Worm (Caenorhabditis elegans) whole organism, young adult: ENCODE data around the gene hmg-4.

Experiments
- B0261.1 ChIP-seq: sonication (generic microtip); optimal IDR thresholded peaks from 2 replicates; lab custom pipeline; 2016; ENCODE audit warnings: mild to moderate bottlenecking, missing genetic modification characterization, moderate library complexity, missing compliant biosample characterization
- B0336.3 ChIP-seq: fragments of 200-800 bp; sonication (Bioruptor generic); IDR thresholded peaks from 2 replicates; pipeline ENCODE4 v1.3.6; 2022; ENCODE audit warnings: missing genetic modification characterization, missing compliant biosample characterization
- C06A6.2 ChIP-seq: fragments of 200-800 bp; sonication (Bioruptor generic); conservative IDR thresholded peaks from 2 replicates; pipeline ENCODE4 v1.3.6; 2022; ENCODE audit warnings: missing genetic modification characterization, missing compliant biosample characterization
- F10E7.11 ChIP-seq: sonication (generic microtip); optimal IDR thresholded peaks from 2 replicates; lab custom pipeline; 2017; ENCODE audit warnings: mild to moderate bottlenecking, missing genetic modification characterization, moderate library complexity, missing compliant biosample characterization
- F33H1.4 ChIP-seq: fragments of 200-800 bp; sonication (Bioruptor generic); IDR thresholded peaks from 2 replicates; pipeline ENCODE4 v1.3.6; 2022; ENCODE audit warnings: missing genetic modification reagents, missing genetic modification characterization, missing compliant biosample characterization
- F39B2.1 ChIP-seq: fragments of 200-800 bp; sonication (Bioruptor generic); IDR thresholded peaks from 2 replicates; pipeline ENCODE4 v1.3.6; 2022; ENCODE audit warnings: missing genetic modification reagents, missing genetic modification characterization, missing compliant biosample characterization
- F49E8.2 ChIP-seq: sonication (generic microtip); optimal IDR thresholded peaks from 3 replicates; lab custom pipeline; 2017; ENCODE audit warnings: missing genetic modification characterization, mild to moderate bottlenecking, missing compliant biosample characterization, antibody characterized with exemption, moderate library complexity; ENCODE audit not compliant: insufficient read depth
- K11D2.4 ChIP-seq: fragments of 200-800 bp; sonication (Bioruptor generic); IDR thresholded peaks from 2 replicates; pipeline ENCODE4 v1.3.6; 2022; ENCODE audit warnings: missing genetic modification reagents, missing genetic modification characterization, missing compliant biosample characterization
- K12H6.12 ChIP-seq: fragments of 200-800 bp; sonication (Bioruptor generic); optimal IDR thresholded peaks from 2 replicates; lab custom pipeline; 2018; ENCODE audit warnings: mild to moderate bottlenecking, missing genetic modification characterization, missing compliant biosample characterization
- atf-7 ChIP-seq: sonication (generic microtip); optimal IDR thresholded peaks from 2 replicates; lab custom pipeline; 2017; ENCODE audit warnings: mild to moderate bottlenecking, missing genetic modification characterization, missing compliant biosample characterization
- athp-1 ChIP-seq: sonication (generic microtip); optimal IDR thresholded peaks from 2 replicates; lab custom pipeline; 2017; ENCODE audit warnings: mild to moderate bottlenecking, missing genetic modification characterization, missing compliant biosample characterization
- attf-3 ChIP-seq: fragments of 200-800 bp; sonication (Bioruptor generic); conservative IDR thresholded peaks from 2 replicates; pipeline ENCODE4 v1.3.6; 2022; ENCODE audit warnings: missing genetic modification reagents, missing genetic modification characterization, missing compliant biosample characterization
- attf-5 ChIP-seq: fragments of 200-800 bp; sonication (Bioruptor generic); optimal IDR thresholded peaks from 2 replicates; lab custom pipeline; 2018; ENCODE audit warnings: mild to moderate bottlenecking, missing genetic modification characterization, missing compliant biosample characterization
- ccch-3 ChIP-seq: fragments of 200-800 bp; sonication (Bioruptor generic); optimal IDR thresholded peaks from 2 replicates; lab custom pipeline; 2018; ENCODE audit warnings: mild to moderate bottlenecking, missing genetic modification characterization, missing compliant biosample characterization
- cebp-1 ChIP-seq, 2 experiments: fragments of 200-800 bp in 1 of 2; sonication (Bioruptor generic) in 1 of 2; sonication (generic microtip) in 1 of 2; IDR thresholded peaks in 1 of 2; optimal IDR thresholded peaks in 1 of 2; 2 replicates each; pipeline versions ENCODE4 v1.3.6 to Lab custom; 2017 to 2022; ENCODE audit warnings: missing compliant biosample characterization in 2 of 2, missing genetic modification characterization in 2 of 2, mild to moderate bottlenecking in 1 of 2, missing genetic modification reagents in 1 of 2, moderate library complexity in 1 of 2
- cebp-2 ChIP-seq: fragments of 200-800 bp; sonication (Bioruptor generic); IDR thresholded peaks from 2 replicates; pipeline ENCODE4 v1.3.6; 2022; ENCODE audit warnings: missing genetic modification characterization, missing compliant biosample characterization
- ceh-27 ChIP-seq: fragments of 200-800 bp; sonication (Bioruptor generic); optimal IDR thresholded peaks from 2 replicates; lab custom pipeline; 2018; ENCODE audit warnings: mild to moderate bottlenecking, missing genetic modification characterization, moderate library complexity, missing compliant biosample characterization
- ceh-58 ChIP-seq: fragments of 200-800 bp; sonication (Bioruptor generic); IDR thresholded peaks from 2 replicates; pipeline ENCODE4 v1.3.6; 2022; ENCODE audit warnings: missing genetic modification characterization, missing compliant biosample characterization
- ceh-91 ChIP-seq: fragments of 200-800 bp; sonication (Bioruptor generic); IDR thresholded peaks from 2 replicates; pipeline ENCODE4 v1.3.6; 2022; ENCODE audit warnings: missing genetic modification reagents, missing genetic modification characterization, missing compliant biosample characterization
- chd-7 ChIP-seq: sonication (generic microtip); optimal IDR thresholded peaks from 2 replicates; lab custom pipeline; 2016; ENCODE audit warnings: mild to moderate bottlenecking, missing genetic modification characterization, moderate library complexity, missing compliant biosample characterization
- egrh-3 ChIP-seq: fragments of 200-800 bp; sonication (Bioruptor generic); IDR thresholded peaks from 2 replicates; pipeline ENCODE4 v1.3.6; 2022; ENCODE audit warnings: missing genetic modification reagents, missing genetic modification characterization, missing compliant biosample characterization
- ekl-4 ChIP-seq: fragments of 200-800 bp; sonication (Bioruptor generic); IDR thresholded peaks from 2 replicates; pipeline ENCODE4 v1.3.6; 2022; ENCODE audit warnings: missing genetic modification reagents, missing genetic modification characterization, missing compliant biosample characterization
- fkh-3 ChIP-seq: sonication (generic microtip); optimal IDR thresholded peaks from 2 replicates; lab custom pipeline; 2016; ENCODE audit warnings: mild to moderate bottlenecking, missing genetic modification characterization, missing compliant biosample characterization
- gei-17 ChIP-seq: fragments of 200-800 bp; sonication (Bioruptor generic); optimal IDR thresholded peaks from 2 replicates; lab custom pipeline; 2018; ENCODE audit warnings: mild to moderate bottlenecking, missing genetic modification characterization, missing compliant biosample characterization
- him-1 ChIP-seq: sonication (generic microtip); optimal IDR thresholded peaks from 2 replicates; lab custom pipeline; 2016; ENCODE audit warnings: missing genotype, missing genetic modification reagents, missing genetic modification characterization, missing compliant biosample characterization
- hlh-12 ChIP-seq: sonication (generic microtip); optimal IDR thresholded peaks from 2 replicates; lab custom pipeline; 2016; ENCODE audit warnings: missing genetic modification characterization, missing compliant biosample characterization
- hmg-1.2 ChIP-seq: fragments of 200-800 bp; sonication (Bioruptor generic); IDR thresholded peaks from 2 replicates; pipeline ENCODE4 v1.3.6; 2022; ENCODE audit warnings: missing genetic modification reagents, missing genetic modification characterization, missing compliant biosample characterization
- lin-40 ChIP-seq: sonication (generic microtip); optimal IDR thresholded peaks from 2 replicates; lab custom pipeline; 2016; ENCODE audit warnings: missing genetic modification characterization, mild to moderate bottlenecking, missing compliant biosample characterization, missing genotype, missing genetic modification reagents
- lin-54 ChIP-seq: fragments of 200-800 bp; sonication (Bioruptor generic); optimal IDR thresholded peaks from 2 replicates; lab custom pipeline; 2018; ENCODE audit warnings: mild to moderate bottlenecking, missing genetic modification characterization, missing compliant biosample characterization
- madf-6 ChIP-seq: fragments of 200-800 bp; sonication (Bioruptor generic); IDR thresholded peaks from 2 replicates; pipeline ENCODE4 v1.3.6; 2022; ENCODE audit warnings: missing genetic modification reagents, missing genetic modification characterization, missing compliant biosample characterization
- mcd-1 ChIP-seq: fragments of 200-800 bp; sonication (Bioruptor generic); IDR thresholded peaks from 2 replicates; pipeline ENCODE4 v1.3.6; 2022; ENCODE audit warnings: missing genetic modification reagents, missing genetic modification characterization, missing compliant biosample characterization
- nfyb-1 ChIP-seq: fragments of 200-800 bp; sonication (Bioruptor generic); IDR thresholded peaks from 2 replicates; pipeline ENCODE4 v1.3.6; 2022; ENCODE audit warnings: missing genetic modification reagents, missing genetic modification characterization, missing compliant biosample characterization
- nhr-80 ChIP-seq: sonication (generic microtip); optimal IDR thresholded peaks from 2 replicates; lab custom pipeline; 2016; ENCODE audit warnings: missing genetic modification characterization, missing compliant biosample characterization
- nhr-90 ChIP-seq: sonication (generic microtip); optimal IDR thresholded peaks from 2 replicates; lab custom pipeline; 2016; ENCODE audit warnings: missing genotype, mild to moderate bottlenecking, missing genetic modification characterization, missing compliant biosample characterization
- rcor-1 ChIP-seq: fragments of 200-800 bp; sonication (Bioruptor generic); IDR thresholded peaks from 2 replicates; pipeline ENCODE4 v1.3.6; 2022; ENCODE audit warnings: missing genetic modification reagents, missing genetic modification characterization, missing compliant biosample characterization
- rec-8 ChIP-seq, 2 experiments: sonication (generic microtip); optimal IDR thresholded peaks; 2 replicates each; lab custom pipeline; 2016; ENCODE audit warnings: mild to moderate bottlenecking in 2 of 2, missing genetic modification characterization in 2 of 2, missing genetic modification reagents in 2 of 2, missing genotype in 2 of 2, missing biosample characterization in 1 of 2, missing compliant biosample characterization in 1 of 2, moderate library complexity in 1 of 2
- snpc-4 ChIP-seq, 5 experiments: fragments of 150-350 bp in 1 of 5; sonication (generic microtip) in 4 of 5; optimal IDR thresholded peaks; 2 replicates each; lab custom pipeline; 2014 to 2018; ENCODE audit warnings: missing genetic modification characterization in 5 of 5, missing biosample characterization in 3 of 5, antibody characterized with exemption in 2 of 5, mild to moderate bottlenecking in 2 of 5, missing compliant biosample characterization in 2 of 5, missing genotype in 2 of 5, moderate library complexity in 2 of 5, missing genetic modification reagents in 1 of 5
- sptf-2 ChIP-seq: fragments of 200-800 bp; sonication (Bioruptor generic); optimal IDR thresholded peaks from 2 replicates; lab custom pipeline; 2018; ENCODE audit warnings: mild to moderate bottlenecking, missing genetic modification characterization, missing compliant biosample characterization
- tbp1 ChIP-seq: fragments of 200-800 bp; sonication (Bioruptor generic); optimal IDR thresholded peaks from 2 replicates; lab custom pipeline; 2018; ENCODE audit warnings: mild to moderate bottlenecking, missing genetic modification characterization, missing compliant biosample characterization
- unc-62 ChIP-seq: fragments of 150-350 bp; optimal IDR thresholded peaks from 2 replicates; lab custom pipeline; 2014; ENCODE audit warnings: missing biosample characterization, missing genetic modification reagents, missing genetic modification characterization
- ztf-18 ChIP-seq: sonication (generic microtip); optimal IDR thresholded peaks from 2 replicates; lab custom pipeline; 2016; ENCODE audit warnings: missing genotype, mild to moderate bottlenecking, missing genetic modification characterization, missing compliant biosample characterization
- ztf-3 ChIP-seq: fragments of 200-800 bp; sonication (Bioruptor generic); optimal IDR thresholded peaks from 2 replicates; lab custom pipeline; 2018; ENCODE audit warnings: mild to moderate bottlenecking, missing genetic modification characterization, missing compliant biosample characterization

Gene hmg-4

DNA sequence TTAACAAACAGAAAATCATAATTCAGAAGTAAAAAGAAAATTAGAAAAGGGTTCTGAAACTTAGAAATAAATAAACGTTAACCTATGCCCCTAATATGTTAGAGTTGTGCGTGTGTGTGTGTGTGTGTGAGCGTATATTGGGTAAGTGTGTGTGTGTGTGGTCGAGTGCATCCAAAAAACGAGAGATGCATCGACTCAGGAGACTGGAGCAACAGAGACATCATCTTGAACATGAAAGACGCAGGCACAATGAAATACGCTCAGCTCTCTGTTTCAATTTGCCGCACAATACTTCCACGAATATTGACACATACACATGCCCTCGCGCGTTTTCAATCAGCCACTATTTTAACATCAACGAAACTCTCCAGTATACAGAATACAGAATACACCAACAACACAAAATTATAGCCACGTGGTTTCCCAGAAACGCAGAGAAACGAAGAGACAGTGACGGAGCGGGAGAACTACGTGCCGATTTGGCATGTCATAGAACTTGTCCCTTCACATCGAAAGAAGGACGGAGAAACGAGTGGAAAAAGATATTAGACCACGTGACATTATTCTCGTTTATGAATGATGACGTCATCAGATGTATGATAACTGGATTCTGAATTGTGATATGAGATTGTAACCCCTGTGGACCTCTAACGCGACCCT lies 5.1 kb downstream of the hmg-4 start (continued):
- no peak for TF ChIP-seq fkh-3 (tag; lab: Kevin White, UChicago)
- no peak for TF ChIP-seq ceh-58 (GFP tag; lab: Robert Waterston, UW)
- peak; percentile 80 for TF ChIP-seq chd-7
- peak; percentile 69 for TF ChIP-seq attf-5 (GFP tag; lab: Kevin White, UChicago)
- TF ChIP-seq lin-40 (tag; lab: Kevin White, UChicago) = peak; percentile 79
- TF ChIP-seq sptf-2 = no peak
- no peak for TF ChIP-seq ceh-27 (GFP tag; lab: Kevin White, UChicago)
- TF ChIP-seq ccch-3 (GFP tag; lab: Kevin White, UChicago) = no peak
- no peak for TF ChIP-seq F39B2.1 (GFP tag; lab: Robert Waterston, UW)
- peak; percentile 11 for TF ChIP-seq lin-54
- no peak for TF ChIP-seq egrh-3 (GFP tag; lab: Robert Waterston, UW)
- no peak for TF ChIP-seq hlh-12 (tag; lab: Kevin White, UChicago)
- no peak for TF ChIP-seq snpc-4 (GFP tag; optimal IDR thresholded peaks at IDR 0.05; lab: Kevin White, UChicago)
- peak in 3 of 4 experiments; percentile 3 to 48 (median 21) for TF ChIP-seq snpc-4 (tag; optimal IDR thresholded peaks at IDR 0.05; lab: Kevin White, UChicago)
- no peak for TF ChIP-seq F10E7.11
- TF ChIP-seq gei-17 (GFP tag; lab: Kevin White, UChicago) = peak; percentile 49
- no peak for TF ChIP-seq athp-1 (tag; lab: Kevin White, UChicago)
- no peak for TF ChIP-seq F49E8.2 (tag; lab: Kevin White, UChicago)
- TF ChIP-seq ceh-91 (GFP tag; lab: Robert Waterston, UW) = no peak
- peak; percentile 62 for TF ChIP-seq ekl-4
- TF ChIP-seq B0261.1 (tag; lab: Kevin White, UChicago) = no peak
- TF ChIP-seq atf-7 (tag; lab: Kevin White, UChicago) = peak; percentile 97
- TF ChIP-seq ztf-3 (GFP tag; lab: Kevin White, UChicago) = no peak
- TF ChIP-seq nhr-90 (tag; lab: Kevin White, UChicago) = peak; percentile 20
- TF ChIP-seq nfyb-1 (GFP tag; lab: Robert Waterston, UW) = peak; percentile 29; the same call in 1 of the 2 replicates
- TF ChIP-seq madf-6 (GFP tag; lab: Robert Waterston, UW) = no peak
- no peak for TF ChIP-seq unc-62 (GFP tag; lab: Kevin White, UChicago)
- no peak for TF ChIP-seq cebp-2 (GFP tag; lab: Robert Waterston, UW)
- peak; percentile 63; the same call in 1 of the 2 replicates for TF ChIP-seq K11D2.4 (GFP tag; lab: Robert Waterston, UW)
- peak; percentile 48; the same call in 1 of the 2 replicates for TF ChIP-seq mcd-1 (GFP tag; lab: Robert Waterston, UW)
- TF ChIP-seq F33H1.4 (GFP tag; lab: Robert Waterston, UW) = 0 out of 2 replicates have a peak, but pooled peaks have one; percentile 14
- no peak for TF ChIP-seq him-1 (tag; lab: Kevin White, UChicago)
- TF ChIP-seq tbp1 (GFP tag; lab: Kevin White, UChicago) = peak; percentile 63
- TF ChIP-seq B0336.3 = peak; percentile 64; the same call in 1 of the 2 replicates
- no peak for TF ChIP-seq attf-3 (GFP tag; lab: Robert Waterston, UW)
- no peak for TF ChIP-seq K12H6.12 (tag; lab: Kevin White, UChicago)
- no peak for TF ChIP-seq rec-8 (tag; optimal IDR thresholded peaks at IDR 0.05; lab: Kevin White, UChicago)
- TF ChIP-seq ztf-18 (tag; lab: Kevin White, UChicago) = peak; percentile 19
- no peak for TF ChIP-seq rcor-1 (GFP tag; lab: Robert Waterston, UW)
- peak; percentile 24; the same call in 1 of the 2 replicates for TF ChIP-seq hmg-1.2 (GFP tag; lab: Robert Waterston, UW)
- no peak for TF ChIP-seq cebp-1 (GFP tag; IDR thresholded peaks at IDR 0.05; lab: Robert Waterston, UW)
- peak; percentile 74 for TF ChIP-seq cebp-1 (tag; optimal IDR thresholded peaks at IDR 0.05; lab: Kevin White, UChicago)
- peak; percentile 73 for TF ChIP-seq nhr-80 (tag; lab: Kevin White, UChicago)
- TF ChIP-seq C06A6.2 (GFP tag; lab: Robert Waterston, UW) = peak; percentile 62; the same call in 1 of the 2 replicates
- TF ChIP-seq, all 124 proteins: peak for 35
